Worm (Caenorhabditis elegans) whole organism, mixed stage, embryonic: ENCODE measurements around the gene fbxb-41.

Source experiments
- M03D4.4 ChIP-seq: sonication (generic microtip); optimal IDR thresholded peaks from 2 replicates; lab custom pipeline; 2017; ENCODE audit warnings: mild to moderate bottlenecking, missing genetic modification characterization, missing compliant biosample characterization
- elt-3 ChIP-seq: fragments of 150-350 bp; optimal IDR thresholded peaks from 2 replicates; lab custom pipeline; 2014; ENCODE audit warnings: missing biosample characterization, missing genetic modification characterization
- hlh-1 ChIP-seq: fragments of 150-350 bp; optimal IDR thresholded peaks from 2 replicates; lab custom pipeline; 2014; ENCODE audit warnings: missing biosample characterization, missing genetic modification reagents, missing genetic modification characterization
- lin-32 ChIP-seq: fragments of 200-800 bp; sonication (Bioruptor generic); optimal IDR thresholded peaks from 2 replicates; lab custom pipeline; 2018; ENCODE audit warnings: mild to moderate bottlenecking, missing genetic modification characterization, missing compliant biosample characterization
- mep-1 ChIP-seq: fragments of 150-350 bp; optimal IDR thresholded peaks from 2 replicates; lab custom pipeline; 2017; ENCODE audit warnings: missing biosample characterization, missing genetic modification reagents, missing genetic modification characterization, inconsistent platforms
- nhr-237 ChIP-seq: fragments of 150-350 bp; optimal IDR thresholded peaks from 2 replicates; lab custom pipeline; 2014; ENCODE audit warnings: missing biosample characterization, missing genetic modification characterization
- snpc-4 ChIP-seq: fragments of 150-350 bp; optimal IDR thresholded peaks from 2 replicates; lab custom pipeline; 2014; ENCODE audit warnings: missing biosample characterization, missing genetic modification characterization

ce11 chrII:1085546-1085945 lies 43.4 kb upstream of the fbxb-41 start:
- TF ChIP-seq elt-3 (no peak), mep-1 (tag; lab: Kevin White, UChicago) (no peak), M03D4.4 (tag; lab: Kevin White, UChicago) (no peak), hlh-1 (tag; lab: Kevin White, UChicago) (no peak), nhr-237 (tag; lab: Kevin White, UChicago) (no peak), snpc-4 (tag; lab: Kevin White, UChicago) (no peak), lin-32 (GFP tag; lab: Kevin White, UChicago) (no peak)
